Fruit fly (Drosophila melanogaster): ENCODE results near the gene CG14839.

CG14839 gene

dm6 chr3R:14289958-14290835 is 28.0 kb downstream of the CG14839 start (continued):
- TF ChIP-seq CG3032 (tag; optimal IDR thresholded peaks at IDR 0.05) (peak; percentile 41), Hr4 (GFP tag; optimal IDR thresholded peaks at IDR 0.05) (peak; percentile 69), CG32006 (GFP tag; optimal IDR thresholded peaks at IDR 0.05) (peak; percentile 81), pdm3 (GFP tag; optimal IDR thresholded peaks at IDR 0.05) (peak; percentile 64), CG7368 (GFP tag; optimal IDR thresholded peaks at IDR 0.05) (no peak), Eip93F (GFP tag; optimal IDR thresholded peaks at IDR 0.05) (peak; percentile 64), eg (GFP tag; IDR thresholded peaks at IDR 0.05) (0 out of 3 replicates have a peak, but pooled peaks have one; percentile 36), Blimp-1 (GFP tag; optimal IDR thresholded peaks at IDR 0.05) (peak; percentile 0), CG9139 (GFP tag; optimal IDR thresholded peaks at IDR 0.05) (no peak), CG11762 (GFP tag; optimal IDR thresholded peaks at IDR 0.05; ENCODE audit: insufficient read depth) (no peak), acj6 (GFP tag; optimal IDR thresholded peaks at IDR 0.05) (peak; percentile 56), CG3919 (GFP tag; optimal IDR thresholded peaks at IDR 0.05) (peak; percentile 48), CG6163 (GFP tag; IDR thresholded peaks at IDR 0.05) (peak; percentile 55), vri (GFP tag; optimal IDR thresholded peaks at IDR 0.05) (peak; percentile 82), CG11902 (GFP tag; optimal IDR thresholded peaks at IDR 0.05) (peak; percentile 31), CG10631 (GFP tag; optimal IDR thresholded peaks at IDR 0.05) (peak; percentile 44), dsx (GFP tag; optimal IDR thresholded peaks at IDR 0.05; ENCODE audit: poor library complexity, severe bottlenecking) (peak; percentile 6)

- TF ChIP-seq CG8632 (GFP tag; optimal IDR thresholded peaks at IDR 0.05) (peak; percentile 75), CG31627 (GFP tag; optimal IDR thresholded peaks at IDR 0.05) (peak; percentile 69), fkh (GFP tag; optimal IDR thresholded peaks at IDR 0.05) (no peak), Ets21C (GFP tag; optimal IDR thresholded peaks at IDR 0.05) (peak; percentile 60), Sox15 (GFP tag; optimal IDR thresholded peaks at IDR 0.05) (peak; percentile 48), OdsH (GFP tag; optimal IDR thresholded peaks at IDR 0.05) (peak; percentile 82), eg (GFP tag; IDR thresholded peaks at IDR 0.05) (peak; percentile 87), topi (GFP tag; optimal IDR thresholded peaks at IDR 0.05) (peak; percentile 78), CG3032 (tag; optimal IDR thresholded peaks at IDR 0.05) (peak; percentile 87), CG6163 (GFP tag; IDR thresholded peaks at IDR 0.05) (peak; percentile 79; the same call in 2 of the 3 replicates), Smox (GFP tag; optimal IDR thresholded peaks at IDR 0.05) (peak; percentile 83), pdm3 (GFP tag; optimal IDR thresholded peaks at IDR 0.05) (peak; percentile 74), svp (GFP tag) (peak; percentile 95), vri (GFP tag; optimal IDR thresholded peaks at IDR 0.05) (peak; percentile 80), Sox102F (GFP tag; optimal IDR thresholded peaks at IDR 0.05) (peak; percentile 84), CG8119 (GFP tag; IDR thresholded peaks at IDR 0.05) (peak; percentile 92), Hr4 (GFP tag; optimal IDR thresholded peaks at IDR 0.05) (peak; percentile 82), Eip93F (GFP tag; optimal IDR thresholded peaks at IDR 0.05) (peak; percentile 41), Met (GFP tag; optimal IDR thresholded peaks at IDR 0.05) (peak; percentile 88), fd85E (GFP tag; optimal IDR thresholded peaks at IDR 0.05) (peak; percentile 22), CG11902 (GFP tag; optimal IDR thresholded peaks at IDR 0.05) (peak; percentile 49), achi (GFP tag; optimal IDR thresholded peaks at IDR 0.05) (peak; percentile 79), net (GFP tag; optimal IDR thresholded peaks at IDR 0.05) (peak; percentile 82), CG15336 (GFP tag; IDR thresholded peaks at IDR 0.05) (peak; percentile 93), ss (GFP tag; optimal IDR thresholded peaks at IDR 0.05) (peak; percentile 74 to 80), CG34406 (GFP tag; optimal IDR thresholded peaks at IDR 0.05) (peak; percentile 77), CG8319 (GFP tag; optimal IDR thresholded peaks at IDR 0.05) (peak; percentile 51), CG10669 (GFP tag; optimal IDR thresholded peaks at IDR 0.05) (peak; percentile 83), Eip78C (GFP tag) (peak; percentile 98), dsx (GFP tag; optimal IDR thresholded peaks at IDR 0.05; ENCODE audit: poor library complexity, severe bottlenecking) (peak; percentile 83), CG3919 (GFP tag; optimal IDR thresholded peaks at IDR 0.05) (peak; percentile 83), Blimp-1 (GFP tag; optimal IDR thresholded peaks at IDR 0.05) (peak; percentile 66), CG6276 (GFP tag; optimal IDR thresholded peaks at IDR 0.05) (peak; percentile 89), cyc (GFP tag; optimal IDR thresholded peaks at IDR 0.05) (peak; percentile 68), lz (GFP tag; optimal IDR thresholded peaks at IDR 0.05) (peak; percentile 77), esn (GFP tag; optimal IDR thresholded peaks at IDR 0.05) (peak; percentile 89), Hr38 (GFP tag; optimal IDR thresholded peaks at IDR 0.05) (no peak), CG9139 (GFP tag; optimal IDR thresholded peaks at IDR 0.05) (peak; percentile 70), CG11294 (GFP tag; IDR thresholded peaks at IDR 0.05) (peak; percentile 59), fd59A (GFP tag; optimal IDR thresholded peaks at IDR 0.05) (peak; percentile 81), dac (GFP tag; optimal IDR thresholded peaks at IDR 0.05) (peak; percentile 49)
Observed at dm6 chr3R:14291431-14291830, 29.2 kb downstream of the CG14839 start.
